Worm (Caenorhabditis elegans): ENCODE data around the gene C07H6.2.

DNA sequence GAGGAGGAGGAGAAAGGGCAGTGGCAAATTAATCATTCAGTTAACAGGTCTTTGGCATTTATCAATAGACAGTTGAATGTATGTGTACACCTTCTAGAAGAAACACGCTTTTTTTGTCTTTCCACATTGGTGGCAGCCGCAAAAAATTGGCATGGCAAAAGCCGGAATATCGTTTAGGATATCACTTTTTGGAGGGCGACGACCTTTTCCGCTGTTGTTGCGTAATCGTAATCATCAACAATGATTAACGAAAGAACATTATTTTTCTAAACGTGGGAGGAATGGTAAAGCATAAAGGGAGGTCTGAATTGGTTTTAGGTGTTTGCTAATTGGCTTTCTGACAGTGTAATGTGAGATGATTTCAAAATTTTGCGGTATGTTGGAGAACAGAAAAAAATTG is 28.9 kb upstream of the C07H6.2 start:
- no peak for TF ChIP-seq zfh-2 (GFP tag; conservative IDR thresholded peaks at IDR 0.05)
- TF ChIP-seq ama-1 (optimal IDR thresholded peaks at IDR 0.05) = no peak
- TF ChIP-seq ama-1 (GFP tag; optimal IDR thresholded peaks at IDR 0.05) = no peak
- no peak for TF ChIP-seq dpl-1 (GFP tag; optimal IDR thresholded peaks at IDR 0.05)
- TF ChIP-seq F49E8.2 (tag; optimal IDR thresholded peaks at IDR 0.05; ENCODE audit: insufficient read depth) = no peak
- TF ChIP-seq tlf-1 (GFP tag; optimal IDR thresholded peaks at IDR 0.05) = no peak
- TF ChIP-seq ztf-3 (GFP tag; optimal IDR thresholded peaks at IDR 0.05) = no peak
- no peak for TF ChIP-seq ztf-18 (tag; optimal IDR thresholded peaks at IDR 0.05)
- no peak for TF ChIP-seq ceh-27 (GFP tag; optimal IDR thresholded peaks at IDR 0.05)
- no peak for TF ChIP-seq C06A6.2 (GFP tag; conservative IDR thresholded peaks at IDR 0.05)
- TF ChIP-seq unc-62 (GFP tag; optimal IDR thresholded peaks at IDR 0.05) = no peak
- no peak for TF ChIP-seq sea-2 (GFP tag; IDR thresholded peaks at IDR 0.05)
